Fruit fly (Drosophila melanogaster): ENCODE results near the gene CG7246.

The CG7246 gene

DNA sequence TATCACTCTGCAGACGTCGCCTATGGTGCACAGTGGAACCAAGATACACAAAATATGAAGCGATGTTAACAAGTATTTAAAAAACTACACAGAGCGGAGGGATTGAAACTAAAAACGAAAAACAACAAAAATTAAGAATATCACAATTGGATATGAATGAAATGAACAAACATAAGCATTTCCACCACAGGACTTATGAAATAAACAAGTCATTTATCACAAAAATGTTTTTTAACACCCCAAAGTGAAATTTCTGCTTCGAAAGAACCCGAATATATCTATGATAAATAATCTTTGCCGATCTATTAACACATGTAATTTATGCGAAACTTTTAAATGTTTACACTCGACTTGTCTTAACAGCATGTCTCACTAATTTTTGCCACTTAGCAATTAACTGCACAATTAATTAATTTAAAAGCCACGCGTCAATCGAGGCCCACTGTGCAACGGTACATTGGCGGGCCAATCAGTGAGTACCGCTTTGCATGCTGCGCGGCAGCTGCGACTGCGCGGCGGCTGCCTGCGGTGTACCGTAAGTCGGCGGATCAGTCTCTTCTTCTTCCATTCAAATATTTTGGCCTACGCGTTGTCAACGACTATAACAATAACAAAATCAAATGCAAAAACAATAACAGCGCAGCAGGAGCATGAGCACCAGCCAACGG lies 38.9 kb downstream of the CG7246 start (continued):
- TF ChIP-seq CG30403 (GFP tag; optimal IDR thresholded peaks at IDR 0.05) (peak; percentile 68), luna (GFP tag; optimal IDR thresholded peaks at IDR 0.05) (no peak), Sox102F (GFP tag; optimal IDR thresholded peaks at IDR 0.05) (peak; percentile 58), lab (GFP tag; optimal IDR thresholded peaks at IDR 0.05) (peak; percentile 24), Med (GFP tag) (peak; percentile 86), PHDP (tag; optimal IDR thresholded peaks at IDR 0.05) (peak; percentile 25), CG16779 (GFP tag; IDR thresholded peaks at IDR 0.05) (no peak), gem (tag; optimal IDR thresholded peaks at IDR 0.05) (peak; percentile 72), dati (GFP tag; IDR thresholded peaks at IDR 0.05) (no peak), fd96Cb (tag; optimal IDR thresholded peaks at IDR 0.05) (peak; percentile 49), da (GFP tag; optimal IDR thresholded peaks at IDR 0.05) (no peak), fd3F (GFP tag; optimal IDR thresholded peaks at IDR 0.05) (no peak), tx (GFP tag; optimal IDR thresholded peaks at IDR 0.05) (no peak), oc (tag; optimal IDR thresholded peaks at IDR 0.05) (no peak), Ravus (GFP tag; IDR thresholded peaks at IDR 0.05) (no peak), CG6175 (GFP tag; IDR thresholded peaks at IDR 0.05) (no peak), CG11695 (GFP tag; IDR thresholded peaks at IDR 0.05) (peak; percentile 57; the same call in 2 of the 3 replicates), CG2199 (GFP tag; IDR thresholded peaks at IDR 0.05) (no peak), CkIIα-i1 (GFP tag; IDR thresholded peaks at IDR 0.05) (no peak), sug (tag; optimal IDR thresholded peaks at IDR 0.05) (no peak), NfI (GFP tag; optimal IDR thresholded peaks at IDR 0.05) (no peak), NK7.1 (GFP tag; optimal IDR thresholded peaks at IDR 0.05) (peak; percentile 33), Mrtf (GFP tag; IDR thresholded peaks at IDR 0.05) (no peak), CG3995 (GFP tag; optimal IDR thresholded peaks at IDR 0.05) (no peak), Ptx1 (GFP tag; IDR thresholded peaks at IDR 0.05) (peak; percentile 64), CG9932 (GFP tag; IDR thresholded peaks at IDR 0.05) (no peak), H2.0 (GFP tag; IDR thresholded peaks at IDR 0.05) (peak; percentile 25; the same call in 1 of the 2 replicates), CG15073 (GFP tag; optimal IDR thresholded peaks at IDR 0.05) (no peak), corto (GFP tag; optimal IDR thresholded peaks at IDR 0.05) (no peak), sens-2 (GFP tag; IDR thresholded peaks at IDR 0.05) (no peak), inv (GFP tag; IDR thresholded peaks at IDR 0.05; ENCODE audit: partially characterized antibody) (no peak), CG9437 (GFP tag; optimal IDR thresholded peaks at IDR 0.05) (peak; percentile 67), Oli (tag; optimal IDR thresholded peaks at IDR 0.05) (peak; percentile 73), cad (GFP tag; optimal IDR thresholded peaks at IDR 0.05) (no peak), knrl (GFP tag; IDR thresholded peaks at IDR 0.05; ENCODE audit: partially characterized antibody) (no peak), Poxn (GFP tag; IDR thresholded peaks at IDR 0.05) (no peak), CG17802 (tag; optimal IDR thresholded peaks at IDR 0.05) (no peak), Lpt (GFP tag; optimal IDR thresholded peaks at IDR 0.05) (no peak), zen2 (GFP tag; IDR thresholded peaks at IDR 0.05; ENCODE audit: partially characterized antibody) (no peak), row (GFP tag; IDR thresholded peaks at IDR 0.05) (peak; percentile 69), CG10267 (tag; optimal IDR thresholded peaks at IDR 0.05) (peak; percentile 43), h (optimal IDR thresholded peaks at IDR 0.05) (no peak), bigmax (GFP tag; optimal IDR thresholded peaks at IDR 0.05) (no peak), Hr3 (GFP tag; optimal IDR thresholded peaks at IDR 0.05) (peak; percentile 49), CG11456 (GFP tag; IDR thresholded peaks at IDR 0.05) (no peak), CG5245 (GFP tag; optimal IDR thresholded peaks at IDR 0.05) (peak; percentile 31), vvl (GFP tag; IDR thresholded peaks at IDR 0.05) (no peak), CG12659 (GFP tag; optimal IDR thresholded peaks at IDR 0.05) (peak; percentile 40), mld (GFP tag; IDR thresholded peaks at IDR 0.05; ENCODE audit: partially characterized antibody) (no peak), ATbp (GFP tag; optimal IDR thresholded peaks at IDR 0.05) (peak; percentile 35), CG2678 (tag; optimal IDR thresholded peaks at IDR 0.05) (peak; percentile 62)
